Fruit fly (Drosophila melanogaster) whole organism, embryonic: ENCODE measurements around the gene Miga.

Source experiments
- Antp ChIP-seq: fragments of 200-800 bp; sonication (Bioruptor generic); optimal IDR thresholded peaks from 3 replicates; lab custom pipeline; 2016; ENCODE audit warnings: missing biosample characterization, missing genetic modification characterization
- Asciz ChIP-seq: fragments of 200-800 bp; sonication (Bioruptor generic); optimal IDR thresholded peaks from 2 replicates; lab custom pipeline; 2017; ENCODE audit warnings: missing biosample characterization, mild to moderate bottlenecking, missing genetic modification characterization, missing genetic modification reagents
- CG10431 ChIP-seq: fragments of 200-800 bp; sonication (Bioruptor generic); optimal IDR thresholded peaks from 3 replicates; lab custom pipeline; 2018; ENCODE audit warnings: missing biosample characterization, mild to moderate bottlenecking, missing genetic modification characterization
- CG12071 ChIP-seq: fragments of 200-800 bp; sonication (Bioruptor generic); optimal IDR thresholded peaks from 3 replicates; lab custom pipeline; 2018; ENCODE audit warnings: missing biosample characterization, mild to moderate bottlenecking, missing genetic modification characterization
- CG13775 ChIP-seq: fragments of 200-800 bp; sonication (Bioruptor generic); optimal IDR thresholded peaks from 3 replicates; lab custom pipeline; 2017; ENCODE audit warnings: missing biosample characterization, mild to moderate bottlenecking, missing genetic modification characterization
- CG15601 ChIP-seq: fragments of 200-800 bp; sonication (Bioruptor generic); optimal IDR thresholded peaks from 3 replicates; lab custom pipeline; 2019; ENCODE audit warnings: missing biosample characterization, mild to moderate bottlenecking, missing genetic modification characterization, moderate library complexity
- CG16779 ChIP-seq: fragments of 200-800 bp; sonication (Bioruptor generic); IDR thresholded peaks from 2 replicates; pipeline ENCODE4 v1.3.6; 2022; ENCODE audit warnings: missing biosample characterization, missing genetic modification characterization
- CG17612 ChIP-seq: fragments of 200-800 bp; sonication (Bioruptor generic); IDR thresholded peaks from 2 replicates; pipeline ENCODE4 v1.3.6; 2022; ENCODE audit warnings: missing biosample characterization, missing genetic modification characterization
- CG2202 ChIP-seq: fragments of 200-800 bp; sonication (Bioruptor generic); optimal IDR thresholded peaks from 2 replicates; lab custom pipeline; 2018; ENCODE audit warnings: missing biosample characterization, mild to moderate bottlenecking, missing genetic modification characterization
- CG31224 ChIP-seq: fragments of 200-800 bp; sonication (Bioruptor generic); IDR thresholded peaks from 2 replicates; pipeline ENCODE4 v1.3.6; 2022; ENCODE audit warnings: missing biosample characterization, missing genetic modification characterization
- CG7928 ChIP-seq: fragments of 200-800 bp; sonication (Bioruptor generic); optimal IDR thresholded peaks from 2 replicates; lab custom pipeline; 2017; ENCODE audit warnings: missing biosample characterization, mild to moderate bottlenecking, missing genetic modification characterization
- CG7963 ChIP-seq: fragments of 200-800 bp; sonication (Bioruptor generic); IDR thresholded peaks from 3 replicates; pipeline ENCODE4 v1.3.6; 2022; ENCODE audit warnings: missing biosample characterization, missing genetic modification characterization; ENCODE audit not compliant: partially characterized antibody
- CG9727 ChIP-seq: fragments of 200-800 bp; sonication (Bioruptor generic); optimal IDR thresholded peaks from 3 replicates; lab custom pipeline; 2017; ENCODE audit warnings: missing biosample characterization, mild to moderate bottlenecking, missing genetic modification characterization
- CG9797 ChIP-seq: fragments of 200-800 bp; sonication (Bioruptor generic); optimal IDR thresholded peaks from 3 replicates; lab custom pipeline; 2018; ENCODE audit warnings: missing biosample characterization, mild to moderate bottlenecking, missing genetic modification characterization
- CHES-1-like ChIP-seq: fragments of 200-800 bp; sonication (Bioruptor generic); optimal IDR thresholded peaks from 2 replicates; lab custom pipeline; 2016; ENCODE audit warnings: missing biosample characterization, missing genetic modification characterization
- CkIIα-i1 ChIP-seq: fragments of 200-800 bp; sonication (Bioruptor generic); IDR thresholded peaks from 2 replicates; pipeline ENCODE4 v1.3.6; 2022; ENCODE audit warnings: missing biosample characterization, missing genetic modification characterization
- CrebB ChIP-seq: fragments of 200-800 bp; sonication (Bioruptor generic); optimal IDR thresholded peaks from 3 replicates; lab custom pipeline; 2018; ENCODE audit warnings: missing biosample characterization, mild to moderate bottlenecking, missing genetic modification characterization
- D19A ChIP-seq: fragments of 200-800 bp; optimal IDR thresholded peaks from 3 replicates; lab custom pipeline; 2019; ENCODE audit warnings: missing biosample characterization, mild to moderate bottlenecking, missing genetic modification characterization, moderate library complexity
- Deaf1 ChIP-seq: fragments of 200-800 bp; optimal IDR thresholded peaks from 3 replicates; lab custom pipeline; 2019; ENCODE audit warnings: missing biosample characterization, mild to moderate bottlenecking, missing genetic modification characterization, moderate library complexity
- Dp ChIP-seq: fragments of 200-800 bp; sonication (Bioruptor generic); optimal IDR thresholded peaks from 2 replicates; lab custom pipeline; 2018; ENCODE audit warnings: missing biosample characterization, mild to moderate bottlenecking, missing genetic modification characterization, moderate library complexity
- E2f2 ChIP-seq: fragments of 200-800 bp; sonication (Bioruptor generic); IDR thresholded peaks from 2 replicates; pipeline ENCODE4 v1.3.6; 2022; ENCODE audit warnings: missing biosample characterization, missing genetic modification characterization
- HLH3B ChIP-seq: fragments of 200-800 bp; sonication (Bioruptor generic); IDR thresholded peaks from 2 replicates; pipeline ENCODE4 v1.3.6; 2022; ENCODE audit warnings: missing biosample characterization, missing genetic modification characterization
- HLH54F ChIP-seq: fragments of 200-800 bp; sonication (Bioruptor generic); optimal IDR thresholded peaks from 3 replicates; lab custom pipeline; 2016; ENCODE audit warnings: missing biosample characterization, missing genetic modification characterization
- Hr3 ChIP-seq: fragments of 200-800 bp; sonication (Bioruptor generic); optimal IDR thresholded peaks from 3 replicates; lab custom pipeline; 2016; ENCODE audit warnings: missing biosample characterization, missing genetic modification characterization
- Med ChIP-seq: fragments of 200-800 bp; sonication (Bioruptor generic); peaks from one replicate; lab custom pipeline; 2016; ENCODE audit warnings: missing biosample characterization, missing genetic modification characterization, mild to moderate bottlenecking, inconsistent platforms, moderate library complexity
- Rfx ChIP-seq: fragments of 200-800 bp; sonication (Bioruptor generic); IDR thresholded peaks from 2 replicates; pipeline ENCODE4 v1.3.6; 2022; ENCODE audit warnings: missing biosample characterization, missing genetic modification characterization
- Trl ChIP-seq, 3 experiments: fragments of >200 bp in 2 of 3; fragments of 200-800 bp in 1 of 3; sonication (Bioruptor generic) in 1 of 3; optimal IDR thresholded peaks; 2 replicates in 1 of 3; 3 replicates in 2 of 3; lab custom pipeline; 2016 to 2017; ENCODE audit warnings: missing biosample characterization in 1 of 3, missing genetic modification characterization in 1 of 3
- abd-A ChIP-seq: fragments of 200-800 bp; sonication (Bioruptor generic); optimal IDR thresholded peaks from 3 replicates; lab custom pipeline; 2019; ENCODE audit warnings: missing biosample characterization, mild to moderate bottlenecking, missing genetic modification characterization, moderate library complexity
- ap ChIP-seq: fragments of 200-800 bp; sonication (Bioruptor generic); IDR thresholded peaks from 2 replicates; pipeline ENCODE4 v1.3.6; 2022; ENCODE audit warnings: missing biosample characterization, missing genetic modification characterization
- az2 ChIP-seq: fragments of 200-800 bp; sonication (Bioruptor generic); optimal IDR thresholded peaks from 3 replicates; lab custom pipeline; 2016; ENCODE audit warnings: missing biosample characterization, missing genetic modification characterization
- ci ChIP-seq: fragments of 200-800 bp; sonication (Bioruptor generic); IDR thresholded peaks from 3 replicates; pipeline ENCODE4 v1.3.6; 2022; ENCODE audit warnings: missing biosample characterization, missing genetic modification characterization
- crol ChIP-seq: fragments of 200-800 bp; sonication (Bioruptor generic); IDR thresholded peaks from 2 replicates; pipeline ENCODE4 v1.3.6; 2022; ENCODE audit warnings: missing biosample characterization, missing genetic modification characterization
- dati ChIP-seq: fragments of 200-800 bp; sonication (Bioruptor generic); IDR thresholded peaks from 2 replicates; pipeline ENCODE4 v1.3.6; 2022; ENCODE audit warnings: missing biosample characterization, missing genetic modification characterization
- esg ChIP-seq: fragments of 200-800 bp; sonication (Bioruptor generic); conservative IDR thresholded peaks from 2 replicates; pipeline ENCODE4 v1.3.6; 2022; ENCODE audit warnings: missing biosample characterization, missing genetic modification characterization
- fd3F ChIP-seq: fragments of 200-800 bp; sonication (Bioruptor generic); optimal IDR thresholded peaks from 2 replicates; lab custom pipeline; 2018; ENCODE audit warnings: missing biosample characterization, mild to moderate bottlenecking, missing genetic modification characterization, moderate library complexity
- ind ChIP-seq: fragments of 200-800 bp; sonication (Bioruptor generic); optimal IDR thresholded peaks from 3 replicates; lab custom pipeline; 2016; ENCODE audit warnings: missing biosample characterization, missing genetic modification characterization
- ken ChIP-seq: fragments of 200-800 bp; sonication (Bioruptor generic); IDR thresholded peaks from 3 replicates; pipeline ENCODE4 v1.3.6; 2022; ENCODE audit warnings: missing biosample characterization, missing genetic modification characterization
- lbe ChIP-seq: fragments of 200-800 bp; sonication (Bioruptor generic); optimal IDR thresholded peaks from 2 replicates; lab custom pipeline; 2016; ENCODE audit warnings: missing biosample characterization, mild to moderate bottlenecking, missing genetic modification characterization
- lov ChIP-seq, 2 experiments: fragments of 200-800 bp in 1 of 2; fragments of >200 bp in 1 of 2; sonication (Bioruptor generic) in 1 of 2; IDR thresholded peaks in 1 of 2; optimal IDR thresholded peaks in 1 of 2; 2 replicates in 1 of 2; 3 replicates in 1 of 2; pipeline versions ENCODE4 v1.3.6 to Lab custom; 2017 to 2022; ENCODE audit warnings: missing biosample characterization in 1 of 2, missing genetic modification characterization in 1 of 2
- p53 ChIP-seq: fragments of 200-800 bp; sonication (Bioruptor generic); optimal IDR thresholded peaks from 2 replicates; lab custom pipeline; 2016; ENCODE audit warnings: missing biosample characterization, missing genetic modification characterization
- pnt ChIP-seq: fragments of 200-800 bp; sonication (Bioruptor generic); optimal IDR thresholded peaks from 3 replicates; lab custom pipeline; 2016; ENCODE audit warnings: missing biosample characterization, missing genetic modification characterization
- pros ChIP-seq: fragments of 200-800 bp; sonication (Bioruptor generic); optimal IDR thresholded peaks from 3 replicates; lab custom pipeline; 2019; ENCODE audit warnings: missing biosample characterization, mild to moderate bottlenecking, missing genetic modification characterization, moderate library complexity
- pum ChIP-seq: fragments of 200-800 bp; sonication (Bioruptor generic); optimal IDR thresholded peaks from 2 replicates; lab custom pipeline; 2016; ENCODE audit warnings: missing biosample characterization, missing genetic modification characterization
- ro ChIP-seq: fragments of 200-800 bp; sonication (Bioruptor generic); IDR thresholded peaks from 2 replicates; pipeline ENCODE4 v1.3.6; 2022; ENCODE audit warnings: missing biosample characterization, missing genetic modification characterization
- sima ChIP-seq: fragments of 200-800 bp; sonication (Bioruptor generic); optimal IDR thresholded peaks from 2 replicates; lab custom pipeline; 2016; ENCODE audit warnings: missing biosample characterization, missing genetic modification characterization
- so ChIP-seq: fragments of 200-800 bp; sonication (Bioruptor generic); IDR thresholded peaks from 3 replicates; pipeline ENCODE4 v1.3.6; 2022; ENCODE audit warnings: missing biosample characterization, missing genetic modification characterization
- sob ChIP-seq: fragments of 200-800 bp; sonication (Bioruptor generic); IDR thresholded peaks from 2 replicates; pipeline ENCODE4 v1.3.6; 2022; ENCODE audit warnings: missing biosample characterization, missing genetic modification characterization
- tap ChIP-seq: fragments of 200-800 bp; optimal IDR thresholded peaks from 3 replicates; lab custom pipeline; 2019; ENCODE audit warnings: missing biosample characterization, mild to moderate bottlenecking, missing genetic modification characterization, moderate library complexity
- trem ChIP-seq: fragments of 200-800 bp; optimal IDR thresholded peaks from 3 replicates; lab custom pipeline; 2019; ENCODE audit warnings: missing biosample characterization, mild to moderate bottlenecking, missing genetic modification characterization, moderate library complexity
- zen ChIP-seq: fragments of 200-800 bp; sonication (Bioruptor generic); optimal IDR thresholded peaks from 3 replicates; lab custom pipeline; 2018; ENCODE audit warnings: missing biosample characterization, mild to moderate bottlenecking, missing genetic modification characterization, moderate library complexity

The Miga gene

dm6 chrX:8455019-8455555, 17.5 kb upstream of the Miga start, which contains the start of gene org-1 (continued):
- TF ChIP-seq ci (GFP tag; lab: Robert Waterston, UW) (peak; percentile 98), CkIIα-i1 (GFP tag; lab: Robert Waterston, UW) (peak; percentile 76; the same call in 1 of the 2 replicates), CG16779 (GFP tag; lab: Robert Waterston, UW) (peak; percentile 82), Hr3 (GFP tag; lab: Kevin White, UChicago) (peak; percentile 94), so (GFP tag; lab: Robert Waterston, UW) (peak; percentile 95), ind (GFP tag; lab: Kevin White, UChicago) (peak; percentile 94), CG15601 (tag; lab: Kevin White, UChicago) (peak; percentile 94), CG13775 (GFP tag; lab: Kevin White, UChicago) (peak; percentile 89), CG2202 (peak; percentile 90), E2f2 (peak; percentile 80), CHES-1-like (GFP tag; lab: Kevin White, UChicago) (peak; percentile 65), Antp (peak; percentile 84), Rfx (peak; percentile 97), CrebB (tag; lab: Kevin White, UChicago) (peak; percentile 90), pum (GFP tag; lab: Kevin White, UChicago) (peak; percentile 89), tap (tag; lab: Kevin White, UChicago) (peak; percentile 95), zen (tag; lab: Kevin White, UChicago) (peak; percentile 95), p53 (GFP tag; lab: Kevin White, UChicago) (no peak), HLH3B (GFP tag; lab: Robert Waterston, UW) (peak; percentile 98), CG7928 (GFP tag; lab: Kevin White, UChicago) (peak; percentile 38), sima (peak; percentile 10), CG12071 (GFP tag; lab: Kevin White, UChicago) (peak; percentile 90), CG7963 (no peak), crol (GFP tag; lab: Robert Waterston, UW) (peak; percentile 91), Asciz (GFP tag; lab: Kevin White, UChicago) (peak; percentile 89), CG9797 (peak; percentile 16), lov (optimal IDR thresholded peaks at IDR 0.05; lab: Kevin White, UChicago) (no peak), lov (GFP tag; IDR thresholded peaks at IDR 0.05; lab: Robert Waterston, UW) (peak; percentile 99), pros (GFP tag; lab: Kevin White, UChicago) (peak; percentile 23), CG9727 (peak; percentile 97), HLH54F (GFP tag; lab: Kevin White, UChicago) (peak; percentile 73), trem (peak; percentile 94), CG17612 (peak; percentile 89), dati (GFP tag; lab: Robert Waterston, UW) (peak; percentile 97), ken (peak; percentile 98), esg (GFP tag; lab: Robert Waterston, UW) (peak; percentile 97), abd-A (no peak), lbe (GFP tag; lab: Kevin White, UChicago) (peak; percentile 58), Deaf1 (tag; lab: Kevin White, UChicago) (peak; percentile 65), sob (GFP tag; lab: Robert Waterston, UW) (peak; percentile 96), CG31224 (GFP tag; lab: Robert Waterston, UW) (peak; percentile 91), ap (peak; percentile 97), fd3F (GFP tag; lab: Kevin White, UChicago) (peak; percentile 88), ro (GFP tag; lab: Robert Waterston, UW) (peak; percentile 94), D19A (tag; lab: Kevin White, UChicago) (peak; percentile 92), Med (GFP tag; lab: Kevin White, UChicago) (peak; percentile 95), CG10431 (GFP tag; lab: Kevin White, UChicago) (peak; percentile 88), pnt (GFP tag; lab: Kevin White, UChicago) (peak; percentile 92), Dp (no peak), az2 (peak; percentile 95), Trl (optimal IDR thresholded peaks at IDR 0.05; lab: Kevin White, UChicago) (no peak), Trl (GFP tag; optimal IDR thresholded peaks at IDR 0.05; lab: Kevin White, UChicago) (peak; percentile 76)
